Fruit fly (Drosophila melanogaster): ENCODE results near the gene CG7888.

CG7888 gene

DNA sequence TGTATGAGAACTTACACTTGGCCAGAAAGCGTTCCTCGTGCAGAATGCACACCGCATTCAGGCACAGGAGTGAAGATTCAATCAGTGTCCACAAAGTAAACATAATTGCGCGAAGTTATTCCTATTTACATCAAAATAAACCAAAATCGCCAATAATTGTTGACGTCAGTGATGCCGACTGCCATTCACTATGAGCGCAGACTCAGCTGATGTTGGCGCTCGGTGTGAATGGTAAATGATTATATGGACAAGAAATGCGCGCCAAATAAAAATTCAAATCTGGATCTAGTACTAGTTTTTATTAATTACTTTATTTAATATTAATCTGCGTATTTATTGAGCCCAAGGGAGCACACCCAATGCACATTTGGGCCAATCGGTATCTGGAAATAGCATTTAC is 8.6 kb downstream of the CG7888 start, which contains the start of gene CG32069 (continued):
- TF ChIP-seq eve (GFP tag; optimal IDR thresholded peaks at IDR 0.05) (no peak), Dbx (GFP tag; IDR thresholded peaks at IDR 0.05) (no peak), Hand (GFP tag; optimal IDR thresholded peaks at IDR 0.05) (no peak), gem (tag; optimal IDR thresholded peaks at IDR 0.05) (no peak), CG6683 (GFP tag; optimal IDR thresholded peaks at IDR 0.05) (no peak), Sry-β (GFP tag; optimal IDR thresholded peaks at IDR 0.05) (peak; percentile 81), CG11085 (GFP tag; IDR thresholded peaks at IDR 0.05) (no peak), Hey (tag; optimal IDR thresholded peaks at IDR 0.05) (no peak), HmgZ (tag; optimal IDR thresholded peaks at IDR 0.05) (peak; percentile 0), stwl (tag; optimal IDR thresholded peaks at IDR 0.05) (peak; percentile 7), CG4617 (GFP tag; optimal IDR thresholded peaks at IDR 0.05; ENCODE audit: borderline replicate concordance) (peak; percentile 5), Xbp1 (GFP tag; optimal IDR thresholded peaks at IDR 0.05) (peak; percentile 16), hbn (GFP tag; IDR thresholded peaks at IDR 0.05; ENCODE audit: partially characterized antibody) (0 out of 2 replicates have a peak, but pooled peaks have one; percentile 20), bcd (GFP tag; optimal IDR thresholded peaks at IDR 0.05) (no peak)

DNA sequence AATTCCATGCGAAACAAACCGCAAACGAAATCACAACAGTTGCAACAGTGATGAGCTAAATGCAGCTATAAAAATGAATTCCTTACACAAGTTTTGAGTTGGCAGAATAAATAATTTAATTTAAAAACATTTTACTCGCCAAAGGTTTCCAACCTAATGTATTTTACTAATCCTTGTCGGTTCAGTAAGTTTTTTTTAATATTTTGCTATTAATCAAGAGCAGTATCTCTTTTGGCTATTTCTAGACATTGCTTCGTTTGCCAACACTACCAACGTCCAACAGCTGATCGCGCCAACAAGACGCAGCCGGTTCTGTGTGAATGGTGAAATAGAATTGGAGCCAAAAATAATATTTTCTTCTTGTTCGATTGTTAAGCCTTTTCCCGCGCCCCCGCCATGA is 10.9 kb downstream of the CG7888 start, which contains the start of the genes CG32075, CG45101 and SuUR:
Gene CG32075 (minus strand): TSS at position 253 of the 400 bp plus-strand sequence.
Gene CG45101 (plus strand): TSS at position 303 of the 400 bp plus-strand sequence.
Gene SuUR (plus strand): TSS at position 303 of the 400 bp plus-strand sequence.
- TF ChIP-seq cas (GFP tag; IDR thresholded peaks at IDR 0.05) (peak; percentile 62), CG1792 (GFP tag; optimal IDR thresholded peaks at IDR 0.05) (peak; percentile 69), CG6765 (GFP tag; optimal IDR thresholded peaks at IDR 0.05) (peak; percentile 9), CG8478 (optimal IDR thresholded peaks at IDR 0.05) (no peak), CG10462 (GFP tag; optimal IDR thresholded peaks at IDR 0.05) (peak; percentile 76), CG13287 (GFP tag; IDR thresholded peaks at IDR 0.05; ENCODE audit: partially characterized antibody) (peak; percentile 49), hbn (GFP tag; IDR thresholded peaks at IDR 0.05; ENCODE audit: partially characterized antibody) (no peak), CG1529 (GFP tag; optimal IDR thresholded peaks at IDR 0.05) (peak; percentile 59), Xbp1 (GFP tag; optimal IDR thresholded peaks at IDR 0.05) (peak; percentile 93), sug (tag; optimal IDR thresholded peaks at IDR 0.05) (peak; percentile 88), org-1 (GFP tag; optimal IDR thresholded peaks at IDR 0.05) (peak; percentile 69), CG6813 (GFP tag; optimal IDR thresholded peaks at IDR 0.05) (no peak), Atf3 (GFP tag; optimal IDR thresholded peaks at IDR 0.05) (peak; percentile 89), HLH4C (GFP tag; IDR thresholded peaks at IDR 0.05; ENCODE audit: partially characterized antibody) (no peak), CG17568 (GFP tag; optimal IDR thresholded peaks at IDR 0.05) (no peak), zfh1 (GFP tag; IDR thresholded peaks at IDR 0.05) (peak; percentile 92), E2f1 (GFP tag; IDR thresholded peaks at IDR 0.05) (peak; percentile 90), CG31365 (tag; optimal IDR thresholded peaks at IDR 0.05) (no peak), Oaz (GFP tag; IDR thresholded peaks at IDR 0.05) (peak; percentile 74), dan (GFP tag; IDR thresholded peaks at IDR 0.05) (peak; percentile 55; the same call in 1 of the 2 replicates), CG1647 (GFP tag; optimal IDR thresholded peaks at IDR 0.05) (peak; percentile 76), CG15514 (GFP tag; optimal IDR thresholded peaks at IDR 0.05) (peak; percentile 78), CG7786 (GFP tag; optimal IDR thresholded peaks at IDR 0.05) (peak; percentile 90), dmrt11E (tag; optimal IDR thresholded peaks at IDR 0.05) (peak; percentile 84), CG8944 (GFP tag; optimal IDR thresholded peaks at IDR 0.05) (peak; percentile 84), Lhr (GFP tag; optimal IDR thresholded peaks at IDR 0.05) (peak; percentile 51), CG4854 (GFP tag; optimal IDR thresholded peaks at IDR 0.05) (peak; percentile 84), CG30403 (GFP tag; optimal IDR thresholded peaks at IDR 0.05) (peak; percentile 94), CG3281 (GFP tag; optimal IDR thresholded peaks at IDR 0.05) (peak; percentile 72), grau (tag; optimal IDR thresholded peaks at IDR 0.05) (peak; percentile 88), CG18011 (GFP tag; optimal IDR thresholded peaks at IDR 0.05) (peak; percentile 82), CG18764 (GFP tag; optimal IDR thresholded peaks at IDR 0.05) (peak; percentile 83), Taf1 (GFP tag; IDR thresholded peaks at IDR 0.05) (peak; percentile 67), CG7357 (GFP tag; IDR thresholded peaks at IDR 0.05) (peak; percentile 64; the same call in 1 of the 3 replicates), Kr (GFP tag; optimal IDR thresholded peaks at IDR 0.05) (no peak), Asciz (GFP tag; optimal IDR thresholded peaks at IDR 0.05) (peak; percentile 62), CG9932 (GFP tag; IDR thresholded peaks at IDR 0.05) (peak; percentile 94), danr (GFP tag; IDR thresholded peaks at IDR 0.05) (0 out of 2 replicates have a peak, but pooled peaks have one; percentile 33)

Data from whole organism, embryonic.